Fruit fly (Drosophila melanogaster) whole organism, embryonic: Measurements from ENCODE around the gene SoYb.

ENCODE experiments used
- Atf6 ChIP-seq: fragments of 200-800 bp; sonication (Bioruptor generic); IDR thresholded peaks from 2 replicates; pipeline ENCODE4 v1.3.6; 2022; ENCODE audit warnings: missing biosample characterization, missing genetic modification characterization
- CG10462 ChIP-seq: fragments of 200-800 bp; sonication (Bioruptor generic); optimal IDR thresholded peaks from 2 replicates; lab custom pipeline; 2016; ENCODE audit warnings: missing biosample characterization, missing genetic modification characterization
- CG10979 ChIP-seq: fragments of 200-800 bp; sonication (Bioruptor generic); optimal IDR thresholded peaks from 2 replicates; lab custom pipeline; 2018; ENCODE audit warnings: missing biosample characterization, mild to moderate bottlenecking, missing genetic modification characterization, moderate library complexity
- CG11093 ChIP-seq: fragments of 200-800 bp; sonication (Bioruptor generic); IDR thresholded peaks from 3 replicates; pipeline ENCODE4 v1.3.6; 2022; ENCODE audit warnings: missing biosample characterization, missing genetic modification characterization
- CG2678 ChIP-seq: fragments of 200-800 bp; sonication (Bioruptor generic); optimal IDR thresholded peaks from 3 replicates; lab custom pipeline; 2019; ENCODE audit warnings: missing biosample characterization, mild to moderate bottlenecking, missing genetic modification characterization, moderate library complexity
- CG30020 ChIP-seq: fragments of 200-800 bp; optimal IDR thresholded peaks from 2 replicates; lab custom pipeline; 2019; ENCODE audit warnings: missing biosample characterization, mild to moderate bottlenecking, missing genetic modification characterization, moderate library complexity
- CG32767 ChIP-seq: fragments of 200-800 bp; sonication (Bioruptor generic); IDR thresholded peaks from 2 replicates; pipeline ENCODE4 v1.3.6; 2022; ENCODE audit warnings: missing biosample characterization, missing genetic modification characterization
- CG3838 ChIP-seq: fragments of 200-800 bp; sonication (Bioruptor generic); optimal IDR thresholded peaks from 3 replicates; lab custom pipeline; 2016; ENCODE audit warnings: missing biosample characterization, missing genetic modification characterization
- CG4328 ChIP-seq: fragments of 200-800 bp; sonication (Bioruptor generic); optimal IDR thresholded peaks from 3 replicates; lab custom pipeline; 2017; ENCODE audit warnings: missing biosample characterization, missing genetic modification reagents, missing genetic modification characterization
- CG4707 ChIP-seq: fragments of 200-800 bp; sonication (Bioruptor generic); optimal IDR thresholded peaks from 2 replicates; lab custom pipeline; 2018; ENCODE audit warnings: missing biosample characterization, mild to moderate bottlenecking, missing genetic modification characterization, moderate library complexity
- CG6689 ChIP-seq: fragments of 200-800 bp; sonication (Bioruptor generic); IDR thresholded peaks from 2 replicates; pipeline ENCODE4 v1.3.6; 2022; ENCODE audit warnings: missing biosample characterization, missing genetic modification characterization
- CG6765 ChIP-seq: fragments of 200-800 bp; sonication (Bioruptor generic); optimal IDR thresholded peaks from 3 replicates; lab custom pipeline; 2017; ENCODE audit warnings: missing biosample characterization, mild to moderate bottlenecking, missing genetic modification characterization
- CG7271 ChIP-seq: fragments of 200-800 bp; sonication (Bioruptor generic); optimal IDR thresholded peaks from 2 replicates; lab custom pipeline; 2018; ENCODE audit warnings: missing biosample characterization, mild to moderate bottlenecking, missing genetic modification characterization, moderate library complexity
- CG8359 ChIP-seq: fragments of 200-800 bp; sonication (Bioruptor generic); optimal IDR thresholded peaks from 2 replicates; lab custom pipeline; 2017; ENCODE audit warnings: missing biosample characterization, mild to moderate bottlenecking, missing genetic modification characterization, borderline replicate concordance
- CG9727 ChIP-seq: fragments of 200-800 bp; sonication (Bioruptor generic); optimal IDR thresholded peaks from 3 replicates; lab custom pipeline; 2017; ENCODE audit warnings: missing biosample characterization, mild to moderate bottlenecking, missing genetic modification characterization
- CG9797 ChIP-seq: fragments of 200-800 bp; sonication (Bioruptor generic); optimal IDR thresholded peaks from 3 replicates; lab custom pipeline; 2018; ENCODE audit warnings: missing biosample characterization, mild to moderate bottlenecking, missing genetic modification characterization
- CTCF ChIP-seq: fragments of 200-800 bp; sonication (Bioruptor generic); optimal IDR thresholded peaks from 2 replicates; lab custom pipeline; 2017; ENCODE audit warnings: missing biosample characterization, mild to moderate bottlenecking, missing genetic modification characterization, moderate library complexity
- Doc3 ChIP-seq: fragments of 200-800 bp; sonication (Bioruptor generic); IDR thresholded peaks from 3 replicates; pipeline ENCODE4 v1.3.6; 2022; ENCODE audit warnings: missing biosample characterization, missing genetic modification characterization; ENCODE audit not compliant: partially characterized antibody
- Dp ChIP-seq: fragments of 200-800 bp; sonication (Bioruptor generic); optimal IDR thresholded peaks from 2 replicates; lab custom pipeline; 2018; ENCODE audit warnings: missing biosample characterization, mild to moderate bottlenecking, missing genetic modification characterization, moderate library complexity
- HLH54F ChIP-seq: fragments of 200-800 bp; sonication (Bioruptor generic); optimal IDR thresholded peaks from 3 replicates; lab custom pipeline; 2016; ENCODE audit warnings: missing biosample characterization, missing genetic modification characterization
- Hand ChIP-seq: fragments of 200-800 bp; sonication (Bioruptor generic); optimal IDR thresholded peaks from 2 replicates; lab custom pipeline; 2017; ENCODE audit warnings: mild to moderate bottlenecking, missing biosample characterization, missing genetic modification reagents, missing genetic modification characterization
- Max ChIP-seq: fragments of 200-800 bp; sonication (Bioruptor generic); optimal IDR thresholded peaks from 2 replicates; lab custom pipeline; 2016; ENCODE audit warnings: missing biosample characterization, mild to moderate bottlenecking, missing genetic modification characterization
- Nf-YB ChIP-seq: fragments of 200-800 bp; sonication (Bioruptor generic); optimal IDR thresholded peaks from 3 replicates; lab custom pipeline; 2019; ENCODE audit warnings: missing biosample characterization, mild to moderate bottlenecking, missing genetic modification characterization, moderate library complexity
- Optix ChIP-seq: fragments of 200-800 bp; sonication (Bioruptor generic); IDR thresholded peaks from 3 replicates; pipeline ENCODE4 v1.3.6; 2022; ENCODE audit warnings: missing biosample characterization, missing genetic modification characterization
- Pdp1 ChIP-seq, 2 experiments: fragments of 200-800 bp; sonication (Bioruptor generic); optimal IDR thresholded peaks; 3 replicates each; lab custom pipeline; 2016; ENCODE audit warnings: missing biosample characterization in 2 of 2, missing genetic modification characterization in 2 of 2, mild to moderate bottlenecking in 1 of 2, moderate library complexity in 1 of 2
- Ptx1 ChIP-seq: fragments of 200-800 bp; sonication (Bioruptor generic); IDR thresholded peaks from 2 replicates; pipeline ENCODE4 v1.3.6; 2022; ENCODE audit warnings: missing biosample characterization, missing genetic modification characterization
- Sry-β ChIP-seq: fragments of 200-800 bp; sonication (Bioruptor generic); optimal IDR thresholded peaks from 2 replicates; lab custom pipeline; 2018; ENCODE audit warnings: missing biosample characterization, mild to moderate bottlenecking, missing genetic modification characterization, moderate library complexity
- ac ChIP-seq: fragments of 200-800 bp; sonication (Bioruptor generic); optimal IDR thresholded peaks from 3 replicates; lab custom pipeline; 2017; ENCODE audit warnings: missing biosample characterization, mild to moderate bottlenecking, missing genetic modification characterization
- amos ChIP-seq: fragments of 200-800 bp; sonication (Bioruptor generic); IDR thresholded peaks from 2 replicates; pipeline ENCODE4 v1.3.6; 2022; ENCODE audit warnings: missing biosample characterization, missing genetic modification characterization; ENCODE audit not compliant: partially characterized antibody
- aop ChIP-seq: fragments of 200-800 bp; sonication (Bioruptor generic); IDR thresholded peaks from 2 replicates; pipeline ENCODE4 v1.3.6; 2022; ENCODE audit warnings: missing biosample characterization, missing genetic modification characterization
- ash1 ChIP-seq: fragments of 200-800 bp; sonication (Bioruptor generic); optimal IDR thresholded peaks from 2 replicates; lab custom pipeline; 2018; ENCODE audit warnings: missing biosample characterization, mild to moderate bottlenecking, missing genetic modification characterization
- az2 ChIP-seq: fragments of 200-800 bp; sonication (Bioruptor generic); optimal IDR thresholded peaks from 3 replicates; lab custom pipeline; 2016; ENCODE audit warnings: missing biosample characterization, missing genetic modification characterization
- bcd ChIP-seq: fragments of 200-800 bp; sonication (Bioruptor generic); optimal IDR thresholded peaks from 2 replicates; lab custom pipeline; 2017; ENCODE audit warnings: missing biosample characterization, mild to moderate bottlenecking, missing genetic modification characterization
- btn ChIP-seq: fragments of 200-800 bp; sonication (Bioruptor generic); optimal IDR thresholded peaks from 2 replicates; lab custom pipeline; 2016; ENCODE audit warnings: missing biosample characterization, missing genetic modification characterization
- chif ChIP-seq, 2 experiments: fragments of 200-800 bp; sonication (Bioruptor generic); optimal IDR thresholded peaks; 3 replicates each; lab custom pipeline; 2016; ENCODE audit warnings: missing biosample characterization in 2 of 2, missing genetic modification characterization in 2 of 2
- ci ChIP-seq: fragments of 200-800 bp; sonication (Bioruptor generic); IDR thresholded peaks from 3 replicates; pipeline ENCODE4 v1.3.6; 2022; ENCODE audit warnings: missing biosample characterization, missing genetic modification characterization
- en ChIP-seq: fragments of 200-800 bp; sonication (Bioruptor generic); optimal IDR thresholded peaks from 2 replicates; lab custom pipeline; 2016; ENCODE audit warnings: missing biosample characterization, missing genetic modification characterization
- inv ChIP-seq: fragments of 200-800 bp; sonication (Bioruptor generic); IDR thresholded peaks from 2 replicates; pipeline ENCODE4 v1.3.6; 2022; ENCODE audit warnings: missing biosample characterization, missing genetic modification characterization; ENCODE audit not compliant: partially characterized antibody
- ken ChIP-seq: fragments of 200-800 bp; sonication (Bioruptor generic); IDR thresholded peaks from 3 replicates; pipeline ENCODE4 v1.3.6; 2022; ENCODE audit warnings: missing biosample characterization, missing genetic modification characterization
- maf-S ChIP-seq: fragments of 200-800 bp; sonication (Bioruptor generic); optimal IDR thresholded peaks from 2 replicates; lab custom pipeline; 2016; ENCODE audit warnings: missing biosample characterization, missing genetic modification characterization
- onecut ChIP-seq: fragments of 200-800 bp; sonication (Bioruptor generic); IDR thresholded peaks from 2 replicates; pipeline ENCODE4 v1.3.6; 2022; ENCODE audit warnings: missing biosample characterization, missing genetic modification characterization
- pb ChIP-seq: fragments of 200-800 bp; sonication (Bioruptor generic); optimal IDR thresholded peaks from 3 replicates; lab custom pipeline; 2016; ENCODE audit warnings: missing biosample characterization, missing genetic modification characterization
- repo ChIP-seq: fragments of 200-800 bp; sonication (Bioruptor generic); optimal IDR thresholded peaks from 2 replicates; lab custom pipeline; 2016; ENCODE audit warnings: missing biosample characterization, missing genetic modification characterization
- rib ChIP-seq: fragments of 200-800 bp; sonication (Bioruptor generic); IDR thresholded peaks from 2 replicates; pipeline ENCODE4 v1.3.6; 2022; ENCODE audit warnings: missing biosample characterization, missing genetic modification characterization
- slou ChIP-seq: fragments of 200-800 bp; sonication (Bioruptor generic); optimal IDR thresholded peaks from 3 replicates; lab custom pipeline; 2016; ENCODE audit warnings: missing biosample characterization, missing genetic modification characterization
- sr ChIP-seq: fragments of 200-800 bp; sonication (Bioruptor generic); IDR thresholded peaks from 3 replicates; pipeline ENCODE4 v1.3.6; 2022; ENCODE audit warnings: missing biosample characterization, missing genetic modification characterization
- tap ChIP-seq: fragments of 200-800 bp; optimal IDR thresholded peaks from 3 replicates; lab custom pipeline; 2019; ENCODE audit warnings: missing biosample characterization, mild to moderate bottlenecking, missing genetic modification characterization, moderate library complexity
- twi ChIP-seq: fragments of 200-800 bp; optimal IDR thresholded peaks from 2 replicates; lab custom pipeline; 2019; ENCODE audit warnings: missing biosample characterization, mild to moderate bottlenecking, missing genetic modification characterization, moderate library complexity
- zen2 ChIP-seq: fragments of 200-800 bp; sonication (Bioruptor generic); IDR thresholded peaks from 3 replicates; pipeline ENCODE4 v1.3.6; 2022; ENCODE audit warnings: missing biosample characterization, missing genetic modification characterization; ENCODE audit not compliant: partially characterized antibody

Gene SoYb

dm6 chr2L:10009800-10010658 is 7.5 kb upstream of the SoYb start (continued):
- TF ChIP-seq chif (GFP tag; optimal IDR thresholded peaks at IDR 0.05; lab: Kevin White, UChicago) (peak; percentile 97 to 98), CG9727 (GFP tag; lab: Kevin White, UChicago) (peak; percentile 95), en (GFP tag; lab: Kevin White, UChicago) (peak; percentile 94), slou (GFP tag; lab: Kevin White, UChicago) (peak; percentile 94), rib (GFP tag; lab: Robert Waterston, UW) (peak; percentile 98), twi (tag; lab: Kevin White, UChicago) (peak; percentile 92), ash1 (GFP tag; lab: Kevin White, UChicago) (peak; percentile 94), CG4707 (GFP tag; lab: Kevin White, UChicago) (peak; percentile 88), ci (peak; percentile 99), CG32767 (peak; percentile 94), tap (tag; lab: Kevin White, UChicago) (peak; percentile 93), ken (GFP tag; lab: Robert Waterston, UW) (peak; percentile 98), CG9797 (GFP tag; lab: Kevin White, UChicago) (peak; percentile 27), pb (GFP tag; lab: Kevin White, UChicago) (peak; percentile 97), onecut (GFP tag; lab: Robert Waterston, UW) (peak; percentile 95), bcd (GFP tag; lab: Kevin White, UChicago) (peak; percentile 96), CG3838 (GFP tag; lab: Kevin White, UChicago) (peak; percentile 89), CG6689 (GFP tag; lab: Robert Waterston, UW) (peak; percentile 94), CG8359 (GFP tag; lab: Kevin White, UChicago) (peak; percentile 78), Nf-YB (GFP tag; lab: Kevin White, UChicago) (peak; percentile 80), CG4328 (peak; percentile 92), zen2 (GFP tag; lab: Robert Waterston, UW) (0 out of 3 replicates have a peak, but pooled peaks have one; percentile 49), repo (peak; percentile 97), Atf6 (GFP tag; lab: Robert Waterston, UW) (peak; percentile 97), Ptx1 (GFP tag; lab: Robert Waterston, UW) (peak; percentile 97), btn (GFP tag; lab: Kevin White, UChicago) (peak; percentile 94), CG10462 (GFP tag; lab: Kevin White, UChicago) (peak; percentile 95), Pdp1 (GFP tag; optimal IDR thresholded peaks at IDR 0.05; lab: Kevin White, UChicago) (peak; percentile 96 to 98), CG11093 (peak; percentile 96), Dp (GFP tag; lab: Kevin White, UChicago) (peak; percentile 14), CTCF (GFP tag; lab: Kevin White, UChicago) (peak; percentile 49), HLH54F (GFP tag; lab: Kevin White, UChicago) (peak; percentile 98), Hand (GFP tag; lab: Kevin White, UChicago) (peak; percentile 92), maf-S (GFP tag; lab: Kevin White, UChicago) (peak; percentile 97), CG10979 (tag; lab: Kevin White, UChicago) (peak; percentile 95), CG2678 (peak; percentile 97), az2 (GFP tag; lab: Kevin White, UChicago) (peak; percentile 98), Max (GFP tag; lab: Kevin White, UChicago) (peak; percentile 90), sr (GFP tag; lab: Robert Waterston, UW) (peak; percentile 92), aop (GFP tag; lab: Robert Waterston, UW) (peak; percentile 94), amos (GFP tag; lab: Robert Waterston, UW) (0 out of 2 replicates have a peak, but pooled peaks have one; percentile 17), ac (GFP tag; lab: Kevin White, UChicago) (peak; percentile 79), CG30020 (tag; lab: Kevin White, UChicago) (peak; percentile 76), CG7271 (tag; lab: Kevin White, UChicago) (peak; percentile 72), Doc3 (no peak), Sry-β (peak; percentile 44), inv (GFP tag; lab: Robert Waterston, UW) (no peak; the same call in 1 of the 2 replicates), CG6765 (GFP tag; lab: Kevin White, UChicago) (peak; percentile 92), Optix (GFP tag; lab: Robert Waterston, UW) (peak; percentile 97)
